Worm (Caenorhabditis elegans) whole organism, late embryonic: Measurements from ENCODE around the gene F22E5.22.

Source experiments
- ama-1 ChIP-seq: fragments of 150-350 bp; optimal IDR thresholded peaks from 2 replicates; lab custom pipeline; 2014
- fkh-10 ChIP-seq: fragments of 150-350 bp; optimal IDR thresholded peaks from 2 replicates; lab custom pipeline; 2014; ENCODE audit warnings: missing biosample characterization, missing genetic modification reagents, missing genetic modification characterization
- nfya-1 ChIP-seq: sonication (generic microtip); optimal IDR thresholded peaks from 2 replicates; lab custom pipeline; 2017; ENCODE audit warnings: missing genetic modification characterization, mild to moderate bottlenecking, missing compliant biosample characterization, antibody characterized with exemption, moderate library complexity

DNA sequence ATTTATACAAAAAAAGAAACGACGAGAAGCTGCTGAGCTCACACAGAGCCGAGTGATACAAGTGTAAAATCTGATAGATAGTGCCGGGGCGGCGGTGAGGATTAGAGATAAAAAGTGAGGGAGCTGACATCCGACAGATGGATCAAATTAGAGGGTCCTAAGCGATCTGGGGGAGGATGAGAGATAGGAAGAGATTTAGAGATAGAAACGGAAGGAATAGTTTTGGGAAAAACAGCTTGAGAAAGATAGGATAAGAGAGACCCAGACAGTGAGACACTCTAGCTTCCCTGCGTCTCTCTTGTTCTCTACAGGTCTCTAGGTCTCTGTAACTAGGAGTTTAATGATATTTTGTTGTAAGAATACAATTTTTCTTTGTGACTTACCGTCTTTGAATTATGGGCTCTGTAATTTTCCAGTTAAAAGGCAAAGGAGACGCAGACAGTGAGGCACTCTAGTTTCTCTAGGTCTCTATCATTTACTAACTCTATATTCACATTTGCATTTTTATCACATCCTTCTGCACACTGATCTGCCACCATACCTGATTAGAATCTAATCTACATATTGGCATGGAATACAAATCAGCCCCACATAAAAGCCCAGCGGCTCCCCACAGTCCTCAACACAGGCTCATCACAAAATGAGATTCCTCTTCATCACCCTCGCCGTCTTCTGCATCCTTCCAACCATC is 21.4 kb downstream of the F22E5.22 start, which contains the start of the genes sup-9 and nspf-1:
- TF ChIP-seq ama-1 (lab: Kevin White, UChicago) (no peak), nfya-1 (tag; lab: Kevin White, UChicago) (no peak), fkh-10 (GFP tag; lab: Kevin White, UChicago) (no peak)
